Worm (Caenorhabditis elegans): ENCODE measurements around the gene T10B5.10.

Gene T10B5.10

ce11 chrV:1871768-1872296 lies 15.8 kb upstream of the T10B5.10 start, which contains the start of the genes T10B5.4 and cct-7:
Gene T10B5.4, minus strand, starts transcription at chrV:1871807.
Gene cct-7, plus strand, starts transcription at chrV:1872246.
- TF ChIP-seq nfya-1 (tag; optimal IDR thresholded peaks at IDR 0.05; ENCODE audit: insufficient read depth) (peak; percentile 94), nhr-28 (tag; optimal IDR thresholded peaks at IDR 0.05) (no peak), mdl-1 (tag; optimal IDR thresholded peaks at IDR 0.05) (no peak), aly-2 (tag; optimal IDR thresholded peaks at IDR 0.05) (no peak), lin-15B (tag; optimal IDR thresholded peaks at IDR 0.05) (peak; percentile 98), nhr-25 (tag; optimal IDR thresholded peaks at IDR 0.05) (peak; percentile 60), R02D3.7 (tag; optimal IDR thresholded peaks at IDR 0.05) (peak; percentile 54), nhr-67 (tag; optimal IDR thresholded peaks at IDR 0.05) (no peak), mml-1 (tag; optimal IDR thresholded peaks at IDR 0.05) (no peak), ztf-4 (tag; optimal IDR thresholded peaks at IDR 0.05) (peak; percentile 21), elt-2 (tag; optimal IDR thresholded peaks at IDR 0.05) (peak; percentile 62), skn-1 (tag; optimal IDR thresholded peaks at IDR 0.05) (peak; percentile 54), ama-1 (optimal IDR thresholded peaks at IDR 0.05) (peak; percentile 70), eor-1 (tag; optimal IDR thresholded peaks at IDR 0.05) (no peak), fkh-2 (tag; optimal IDR thresholded peaks at IDR 0.05) (no peak), unc-39 (tag; optimal IDR thresholded peaks at IDR 0.05) (no peak), nhr-43 (tag; optimal IDR thresholded peaks at IDR 0.05; ENCODE audit: poor library complexity, severe bottlenecking) (peak; percentile 49), nhr-12 (tag; optimal IDR thresholded peaks at IDR 0.05) (no peak), hmg-11 (tag; optimal IDR thresholded peaks at IDR 0.05) (peak; percentile 89), fkh-10 (GFP tag; optimal IDR thresholded peaks at IDR 0.05) (peak; percentile 97), jun-1 (tag; optimal IDR thresholded peaks at IDR 0.05) (peak; percentile 79), nhr-76 (tag; optimal IDR thresholded peaks at IDR 0.05) (no peak), egl-27 (tag; optimal IDR thresholded peaks at IDR 0.05) (peak; percentile 65), ceh-82 (tag; optimal IDR thresholded peaks at IDR 0.05) (no peak), daf-12 (tag; optimal IDR thresholded peaks at IDR 0.05) (no peak), snpc-4 (tag; optimal IDR thresholded peaks at IDR 0.05) (peak; percentile 88), pha-4 (tag; optimal IDR thresholded peaks at IDR 0.05) (peak; percentile 87), pqm-1 (tag; optimal IDR thresholded peaks at IDR 0.05) (peak; percentile 43), ceh-28 (tag; optimal IDR thresholded peaks at IDR 0.05) (peak; percentile 57), ceh-16 (tag; optimal IDR thresholded peaks at IDR 0.05) (no peak), zag-1 (tag; optimal IDR thresholded peaks at IDR 0.05) (no peak), egl-5 (tag; optimal IDR thresholded peaks at IDR 0.05) (peak; percentile 59), nhr-11 (tag; optimal IDR thresholded peaks at IDR 0.05) (peak; percentile 89), lin-39 (tag; optimal IDR thresholded peaks at IDR 0.05) (peak; percentile 97), tbx-2 (tag; optimal IDR thresholded peaks at IDR 0.05) (peak; percentile 52), elt-1 (tag; optimal IDR thresholded peaks at IDR 0.05) (peak; percentile 23), unc-62 (GFP tag; optimal IDR thresholded peaks at IDR 0.05) (peak; percentile 37), sea-2 (GFP tag; optimal IDR thresholded peaks at IDR 0.05) (no peak), lsy-12 (tag; optimal IDR thresholded peaks at IDR 0.05) (peak; percentile 77), nhr-23 (tag; optimal IDR thresholded peaks at IDR 0.05) (peak; percentile 50), fos-1 (tag; optimal IDR thresholded peaks at IDR 0.05) (no peak)

- TF ChIP-seq nhr-237 (tag; optimal IDR thresholded peaks at IDR 0.05) = no peak
- no peak for TF ChIP-seq hmg-11 (tag; optimal IDR thresholded peaks at IDR 0.05)
- no peak for TF ChIP-seq nhr-11 (tag; optimal IDR thresholded peaks at IDR 0.05)
- no peak for TF ChIP-seq ceh-82 (tag; optimal IDR thresholded peaks at IDR 0.05)
- TF ChIP-seq ceh-28 (tag; optimal IDR thresholded peaks at IDR 0.05) = no peak
- no peak for TF ChIP-seq ZK546.5 (tag; optimal IDR thresholded peaks at IDR 0.05)
- TF ChIP-seq nhr-77 (tag; optimal IDR thresholded peaks at IDR 0.05) = no peak
- no peak for TF ChIP-seq ztf-11 (tag; optimal IDR thresholded peaks at IDR 0.05)
- TF ChIP-seq ama-1 (optimal IDR thresholded peaks at IDR 0.05) = no peak
Observed at ce11 chrV:1870515-1870940, 14.5 kb upstream of the T10B5.10 start.
